Fruit fly (Drosophila melanogaster): ENCODE results near the gene Arr2.

The Arr2 gene

dm6 chr3L:8628964-8629363 is 19.8 kb downstream of the Arr2 start (continued):
- TF ChIP-seq CG1233 (GFP tag; optimal IDR thresholded peaks at IDR 0.05) (peak; percentile 63), inv (GFP tag; IDR thresholded peaks at IDR 0.05; ENCODE audit: partially characterized antibody) (no peak), Aef1 (GFP tag; IDR thresholded peaks at IDR 0.05) (peak; percentile 65), row (GFP tag; IDR thresholded peaks at IDR 0.05) (peak; percentile 81), lmd (GFP tag; IDR thresholded peaks at IDR 0.05) (peak; percentile 83), GATAe (GFP tag; conservative IDR thresholded peaks at IDR 0.05) (0 out of 2 replicates have a peak, but pooled peaks have one; percentile 21), al (GFP tag; IDR thresholded peaks at IDR 0.05) (peak; percentile 65), CG11696 (GFP tag; IDR thresholded peaks at IDR 0.05) (peak; percentile 66), CG6813 (GFP tag; optimal IDR thresholded peaks at IDR 0.05) (peak; percentile 22), Deaf1 (tag; optimal IDR thresholded peaks at IDR 0.05) (peak; percentile 53), gsb (GFP tag; IDR thresholded peaks at IDR 0.05) (peak; percentile 78), CG17361 (GFP tag; IDR thresholded peaks at IDR 0.05) (peak; percentile 84), Eip74EF (GFP tag; optimal IDR thresholded peaks at IDR 0.05) (peak in 1 of 2 experiments; percentile 63), twi (tag; optimal IDR thresholded peaks at IDR 0.05) (peak; percentile 61), CG11093 (GFP tag; IDR thresholded peaks at IDR 0.05) (peak; percentile 65; the same call in 1 of the 3 replicates), ATbp (GFP tag; optimal IDR thresholded peaks at IDR 0.05) (peak; percentile 32), CG7963 (GFP tag; IDR thresholded peaks at IDR 0.05; ENCODE audit: partially characterized antibody) (no peak), CG7357 (GFP tag; IDR thresholded peaks at IDR 0.05) (peak; percentile 59), CG7372 (GFP tag; IDR thresholded peaks at IDR 0.05) (peak; percentile 81), Ptx1 (GFP tag; IDR thresholded peaks at IDR 0.05) (peak; percentile 79), CG33557 (GFP tag; optimal IDR thresholded peaks at IDR 0.05) (peak; percentile 18), ash1 (GFP tag; optimal IDR thresholded peaks at IDR 0.05) (no peak), CG4328 (GFP tag; optimal IDR thresholded peaks at IDR 0.05) (peak; percentile 59), CG6683 (GFP tag; optimal IDR thresholded peaks at IDR 0.05) (peak; percentile 17), CG16815 (GFP tag; optimal IDR thresholded peaks at IDR 0.05) (no peak), gem (tag; optimal IDR thresholded peaks at IDR 0.05) (peak; percentile 80), CG5953 (GFP tag; IDR thresholded peaks at IDR 0.05) (peak; percentile 30; the same call in 1 of the 2 replicates), CG10654 (GFP tag; optimal IDR thresholded peaks at IDR 0.05) (peak; percentile 40), cwo (GFP tag; optimal IDR thresholded peaks at IDR 0.05) (peak; percentile 37), phol (tag; optimal IDR thresholded peaks at IDR 0.05) (peak; percentile 82), CG14014 (GFP tag; IDR thresholded peaks at IDR 0.05) (no peak), CG14710 (tag; optimal IDR thresholded peaks at IDR 0.05) (peak; percentile 72), kah (GFP tag; optimal IDR thresholded peaks at IDR 0.05) (peak; percentile 34), peb (GFP tag; IDR thresholded peaks at IDR 0.05) (peak; percentile 47; the same call in 1 of the 2 replicates), CG9727 (GFP tag; optimal IDR thresholded peaks at IDR 0.05) (peak; percentile 76), toy (GFP tag; IDR thresholded peaks at IDR 0.05) (peak; percentile 60; the same call in 1 of the 2 replicates), CG18262 (tag; optimal IDR thresholded peaks at IDR 0.05) (peak; percentile 87), bcd (GFP tag; optimal IDR thresholded peaks at IDR 0.05) (peak; percentile 64), CG4820 (GFP tag; optimal IDR thresholded peaks at IDR 0.05) (no peak), CG10959 (GFP tag; IDR thresholded peaks at IDR 0.05) (peak; percentile 38; the same call in 1 of the 2 replicates), CG30403 (GFP tag; optimal IDR thresholded peaks at IDR 0.05) (peak; percentile 8), Sox100B (GFP tag; optimal IDR thresholded peaks at IDR 0.05) (peak; percentile 71), sisA (GFP tag; IDR thresholded peaks at IDR 0.05) (peak; percentile 60), sim (GFP tag; IDR thresholded peaks at IDR 0.05) (no peak), ewg (GFP tag; optimal IDR thresholded peaks at IDR 0.05) (peak; percentile 21), CG11456 (GFP tag; IDR thresholded peaks at IDR 0.05) (peak; percentile 64; the same call in 1 of the 3 replicates), zfh1 (GFP tag; IDR thresholded peaks at IDR 0.05) (peak; percentile 72), Stat92E (GFP tag; optimal IDR thresholded peaks at IDR 0.05) (peak in 1 of 3 experiments; percentile 51), fd3F (GFP tag; optimal IDR thresholded peaks at IDR 0.05) (peak; percentile 16), CG11504 (tag; optimal IDR thresholded peaks at IDR 0.05) (peak; percentile 82)

All from whole organism, embryonic.